Worm (Caenorhabditis elegans) whole organism, L2 larva: ENCODE data around the gene ZK1307.9.
A peak's percentile ranks its signal among the peaks of the same experiment; 100 is the strongest.

ENCODE experiments used
- F13H6.1 ChIP-seq: sonication (generic microtip); optimal IDR thresholded peaks from 2 replicates; lab custom pipeline; 2016; ENCODE audit warnings: missing genetic modification characterization, missing compliant biosample characterization
- Y55F3AM.14 ChIP-seq: fragments of 200-800 bp; sonication (Bioruptor generic); optimal IDR thresholded peaks from 2 replicates; lab custom pipeline; 2018; ENCODE audit warnings: mild to moderate bottlenecking, missing genetic modification characterization, missing compliant biosample characterization
- aly-2 ChIP-seq: fragments of 150-350 bp; optimal IDR thresholded peaks from 2 replicates; lab custom pipeline; 2014; ENCODE audit warnings: missing biosample characterization, missing genetic modification characterization
- ama-1 ChIP-seq: fragments of 150-350 bp; optimal IDR thresholded peaks from 2 replicates; lab custom pipeline; 2018; ENCODE audit warnings: inconsistent platforms
- ceh-16 ChIP-seq: fragments of 150-350 bp; optimal IDR thresholded peaks from 2 replicates; lab custom pipeline; 2014; ENCODE audit warnings: missing biosample characterization, missing genetic modification characterization
- ceh-82 ChIP-seq: fragments of 150-350 bp; optimal IDR thresholded peaks from 2 replicates; lab custom pipeline; 2014; ENCODE audit warnings: missing biosample characterization, missing genetic modification characterization
- crh-2 ChIP-seq: sonication (generic microtip); optimal IDR thresholded peaks from 2 replicates; lab custom pipeline; 2017; ENCODE audit warnings: missing biosample characterization, missing genetic modification characterization
- dmd-4 ChIP-seq: sonication (generic microtip); optimal IDR thresholded peaks from 2 replicates; lab custom pipeline; 2017; ENCODE audit warnings: missing biosample characterization, missing genetic modification characterization
- egl-27 ChIP-seq: sonication (generic microtip); optimal IDR thresholded peaks from 3 replicates; lab custom pipeline; 2017; ENCODE audit warnings: missing biosample characterization, missing genetic modification reagents, missing genetic modification characterization
- elt-1 ChIP-seq: fragments of 150-350 bp; optimal IDR thresholded peaks from 2 replicates; lab custom pipeline; 2014; ENCODE audit warnings: missing biosample characterization, missing genetic modification characterization
- elt-3 ChIP-seq: sonication (generic microtip); optimal IDR thresholded peaks from 2 replicates; lab custom pipeline; 2017; ENCODE audit warnings: missing biosample characterization, missing genetic modification characterization
- fos-1 ChIP-seq: fragments of 150-350 bp; optimal IDR thresholded peaks from 2 replicates; lab custom pipeline; 2014; ENCODE audit warnings: missing biosample characterization, missing genetic modification characterization
- gmeb-1 ChIP-seq: fragments of 150-350 bp; optimal IDR thresholded peaks from 2 replicates; lab custom pipeline; 2014; ENCODE audit warnings: missing biosample characterization, missing genetic modification characterization
- lin-13 ChIP-seq: fragments of 150-350 bp; optimal IDR thresholded peaks from 2 replicates; lab custom pipeline; 2014; ENCODE audit warnings: missing biosample characterization, missing genetic modification reagents, missing genetic modification characterization
- lin-39 ChIP-seq: fragments of 150-350 bp; optimal IDR thresholded peaks from 2 replicates; lab custom pipeline; 2014; ENCODE audit warnings: missing biosample characterization, missing genetic modification reagents, missing genetic modification characterization
- lsy-2 ChIP-seq, 2 experiments: fragments of 150-350 bp in 1 of 2; sonication (generic microtip) in 1 of 2; optimal IDR thresholded peaks; 2 replicates each; lab custom pipeline; 2014 to 2017; ENCODE audit warnings: missing biosample characterization in 2 of 2, missing genetic modification characterization in 2 of 2
- mab-5 ChIP-seq: fragments of 150-350 bp; optimal IDR thresholded peaks from 2 replicates; lab custom pipeline; 2014; ENCODE audit warnings: missing biosample characterization, missing genetic modification characterization
- mbf-1 ChIP-seq: sonication (generic microtip); optimal IDR thresholded peaks from 2 replicates; lab custom pipeline; 2017; ENCODE audit warnings: missing biosample characterization, missing genetic modification characterization
- nhr-10 ChIP-seq: sonication (generic microtip); optimal IDR thresholded peaks from 2 replicates; lab custom pipeline; 2017; ENCODE audit warnings: missing biosample characterization, missing genetic modification characterization
- nhr-11 ChIP-seq: fragments of 150-350 bp; optimal IDR thresholded peaks from 2 replicates; lab custom pipeline; 2014; ENCODE audit warnings: missing biosample characterization, missing genetic modification characterization
- nhr-12 ChIP-seq: fragments of 150-350 bp; optimal IDR thresholded peaks from 2 replicates; lab custom pipeline; 2014; ENCODE audit warnings: missing biosample characterization, missing genetic modification characterization
- nhr-21 ChIP-seq: fragments of 150-350 bp; optimal IDR thresholded peaks from 2 replicates; lab custom pipeline; 2014; ENCODE audit warnings: missing biosample characterization, missing genetic modification characterization
- nhr-23 ChIP-seq: fragments of 150-350 bp; optimal IDR thresholded peaks from 2 replicates; lab custom pipeline; 2014; ENCODE audit warnings: missing biosample characterization, missing genetic modification reagents, missing genetic modification characterization
- nhr-6 ChIP-seq: fragments of 150-350 bp; optimal IDR thresholded peaks from 2 replicates; lab custom pipeline; 2014; ENCODE audit warnings: missing biosample characterization, missing genetic modification characterization
- nhr-77 ChIP-seq: fragments of 150-350 bp; optimal IDR thresholded peaks from 2 replicates; lab custom pipeline; 2014; ENCODE audit warnings: missing biosample characterization, missing genetic modification characterization
- peb-1 ChIP-seq: fragments of 150-350 bp; optimal IDR thresholded peaks from 2 replicates; lab custom pipeline; 2014; ENCODE audit warnings: missing biosample characterization, missing genetic modification characterization
- skn-1 ChIP-seq: sonication (generic microtip); optimal IDR thresholded peaks from 2 replicates; lab custom pipeline; 2017; ENCODE audit warnings: missing biosample characterization, missing genetic modification characterization
- sma-3 ChIP-seq: sonication (generic microtip); optimal IDR thresholded peaks from 2 replicates; lab custom pipeline; 2016; ENCODE audit warnings: missing genetic modification reagents, missing genetic modification characterization, missing compliant biosample characterization
- sma-9 ChIP-seq, 2 experiments: fragments of 150-350 bp in 1 of 2; sonication (generic microtip) in 1 of 2; optimal IDR thresholded peaks; 2 replicates each; lab custom pipeline; 2014 to 2016; ENCODE audit warnings: missing genetic modification characterization in 2 of 2, mild to moderate bottlenecking in 1 of 2, missing biosample characterization in 1 of 2, missing compliant biosample characterization in 1 of 2, missing genetic modification reagents in 1 of 2, moderate library complexity in 1 of 2
- snpc-4 ChIP-seq: fragments of 150-350 bp; optimal IDR thresholded peaks from 2 replicates; lab custom pipeline; 2014; ENCODE audit warnings: missing biosample characterization, missing genetic modification characterization
- unc-39 ChIP-seq: fragments of 150-350 bp; optimal IDR thresholded peaks from 2 replicates; lab custom pipeline; 2014; ENCODE audit warnings: missing biosample characterization, missing genetic modification characterization
- unc-55 ChIP-seq: fragments of 150-350 bp; sonication (generic microtip); optimal IDR thresholded peaks from 3 replicates; lab custom pipeline; 2014; ENCODE audit warnings: missing biosample characterization, missing genetic modification reagents, missing genetic modification characterization
- ztf-11 ChIP-seq: sonication (generic microtip); optimal IDR thresholded peaks from 2 replicates; lab custom pipeline; 2017; ENCODE audit warnings: missing biosample characterization, missing genetic modification characterization
- ztf-4 ChIP-seq: fragments of 150-350 bp; optimal IDR thresholded peaks from 2 replicates; lab custom pipeline; 2014; ENCODE audit warnings: missing biosample characterization, missing genetic modification characterization

The ZK1307.9 gene

ce11 chrII:9609296-9609695 lies 40.0 kb upstream of the ZK1307.9 start, which contains the start of gene pap-2:
TSS of gene pap-2 (minus strand) at chrII:9609396.
- no peak for TF ChIP-seq ztf-11 (tag; lab: Kevin White, UChicago)
- no peak for TF ChIP-seq elt-1 (tag; lab: Kevin White, UChicago)
- TF ChIP-seq lsy-2 (tag; optimal IDR thresholded peaks at IDR 0.05; lab: Kevin White, UChicago) = no peak
- TF ChIP-seq unc-39 (tag; lab: Kevin White, UChicago) = no peak
- TF ChIP-seq ceh-82 (tag; lab: Kevin White, UChicago) = no peak
- no peak for TF ChIP-seq F13H6.1
- TF ChIP-seq skn-1 = no peak
- TF ChIP-seq nhr-10 (tag; lab: Kevin White, UChicago) = no peak
- TF ChIP-seq nhr-77 (tag; lab: Kevin White, UChicago) = no peak
- no peak for TF ChIP-seq sma-9 (GFP tag; optimal IDR thresholded peaks at IDR 0.05; lab: Kevin White, UChicago)
- no peak for TF ChIP-seq sma-9 (tag; optimal IDR thresholded peaks at IDR 0.05; lab: Kevin White, UChicago)
- TF ChIP-seq lin-13 = no peak
- TF ChIP-seq lin-39 (tag; lab: Kevin White, UChicago) = no peak
- TF ChIP-seq mab-5 = no peak
- no peak for TF ChIP-seq nhr-21 (tag; lab: Kevin White, UChicago)
- no peak for TF ChIP-seq nhr-23 (tag; lab: Kevin White, UChicago)
- no peak for TF ChIP-seq dmd-4 (tag; lab: Kevin White, UChicago)
- no peak for TF ChIP-seq ztf-4
- TF ChIP-seq snpc-4 (tag; lab: Kevin White, UChicago) = no peak
- no peak for TF ChIP-seq Y55F3AM.14 (GFP tag; lab: Kevin White, UChicago)
- TF ChIP-seq gmeb-1 (tag; lab: Kevin White, UChicago) = no peak

ce11 chrII:9611347-9611923 lies 37.9 kb upstream of the ZK1307.9 start, which contains the start of the genes T15H9.5 and T15H9.4:
TSS of gene T15H9.5 (minus strand) at chrII:9611447.
TSS of gene T15H9.4 (plus strand) at chrII:9611873.
- TF ChIP-seq egl-27 (tag; lab: Kevin White, UChicago) (no peak), elt-3 (tag; lab: Kevin White, UChicago) (no peak), nhr-6 (tag; lab: Kevin White, UChicago) (no peak), mbf-1 (tag; lab: Kevin White, UChicago) (no peak), dmd-4 (tag; lab: Kevin White, UChicago) (no peak), unc-55 (GFP tag; lab: Kevin White, UChicago) (no peak), ama-1 (lab: Kevin White, UChicago) (no peak), crh-2 (tag; lab: Kevin White, UChicago) (no peak)
- TF ChIP-seq, all 48 proteins: peak for 0

ce11 chrII:9614728-9615127 lies 34.6 kb upstream of the ZK1307.9 start, which contains the start of gene hlh-6:
TSS of gene hlh-6 (minus strand) at chrII:9614828.
- TF ChIP-seq peb-1 (no peak), nhr-23 (tag; lab: Kevin White, UChicago) (no peak), nhr-77 (tag; lab: Kevin White, UChicago) (no peak), aly-2 (tag; lab: Kevin White, UChicago) (no peak), ztf-4 (no peak), fos-1 (tag; lab: Kevin White, UChicago) (no peak)
- TF ChIP-seq, all 48 proteins: peak for 0

- TF ChIP-seq lin-13 = no peak
- peak in 1 of 2 experiments; percentile 53 for TF ChIP-seq lsy-2 (tag; optimal IDR thresholded peaks at IDR 0.05; lab: Kevin White, UChicago)
- TF ChIP-seq nhr-11 (tag; lab: Kevin White, UChicago) = peak; percentile 21
- TF ChIP-seq sma-9 (GFP tag; optimal IDR thresholded peaks at IDR 0.05; lab: Kevin White, UChicago) = no peak
- no peak for TF ChIP-seq sma-9 (tag; optimal IDR thresholded peaks at IDR 0.05; lab: Kevin White, UChicago)
- TF ChIP-seq sma-3 (GFP tag; lab: Kevin White, UChicago) = peak; percentile 36
Observed at ce11 chrII:9617039-9617901, 32.0 kb upstream of the ZK1307.9 start, which contains the start of gene hal-3. TSS of gene hal-3 (minus strand) at chrII:9617125.

ce11 chrII:9617902-9618245 lies 31.4 kb upstream of the ZK1307.9 start:
- TF ChIP-seq nhr-21 (tag; lab: Kevin White, UChicago) = peak; percentile 51
- TF ChIP-seq nhr-12 = no peak
- peak in 1 of 2 experiments; percentile 7 for TF ChIP-seq lsy-2 (tag; optimal IDR thresholded peaks at IDR 0.05; lab: Kevin White, UChicago)
- no peak for TF ChIP-seq crh-2 (tag; lab: Kevin White, UChicago)
- TF ChIP-seq ceh-16 (tag; lab: Kevin White, UChicago) = no peak
- no peak for TF ChIP-seq unc-39 (tag; lab: Kevin White, UChicago)
- no peak for TF ChIP-seq dmd-4 (tag; lab: Kevin White, UChicago)
- TF ChIP-seq sma-9 (GFP tag; optimal IDR thresholded peaks at IDR 0.05; lab: Kevin White, UChicago) = peak; percentile 10
- TF ChIP-seq sma-9 (tag; optimal IDR thresholded peaks at IDR 0.05; lab: Kevin White, UChicago) = no peak
- no peak for TF ChIP-seq nhr-11 (tag; lab: Kevin White, UChicago)
- no peak for TF ChIP-seq mab-5
